Worm (Caenorhabditis elegans): ENCODE results near the gene F20D6.6.

DNA sequence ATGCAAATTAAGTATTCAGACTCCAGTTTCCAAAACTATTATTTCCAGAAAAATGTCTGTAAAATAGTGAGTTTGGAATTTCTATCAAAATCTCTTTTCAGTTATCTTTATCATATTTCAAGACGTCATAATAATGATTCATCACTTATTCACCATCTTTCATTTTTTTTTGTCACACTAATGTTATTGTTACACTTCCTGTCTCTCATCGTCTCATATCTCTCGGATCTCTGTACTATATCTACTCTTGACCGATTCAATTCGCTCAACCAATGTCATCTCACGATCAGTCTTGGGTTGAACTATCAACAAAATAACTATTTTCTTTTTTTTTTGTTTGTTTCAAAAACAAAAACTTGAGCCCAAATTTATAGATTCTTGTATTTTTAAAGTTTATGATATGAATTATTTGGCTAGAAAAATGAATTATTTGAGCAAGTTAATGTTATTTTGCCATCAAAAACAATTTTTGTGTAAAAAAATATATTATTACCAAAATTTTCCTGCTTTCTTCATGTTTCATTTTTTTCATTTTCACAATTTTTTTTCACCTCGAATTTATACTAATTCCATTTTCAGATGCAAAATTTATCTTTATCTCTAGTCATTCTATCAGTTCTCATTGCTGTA, 41.6 kb downstream of the F20D6.6 start, which contains the start of gene cri-2:
- TF ChIP-seq jun-1 (tag; optimal IDR thresholded peaks at IDR 0.05) (no peak), nhr-76 (tag; optimal IDR thresholded peaks at IDR 0.05) (no peak), ztf-4 (tag; optimal IDR thresholded peaks at IDR 0.05) (no peak), mdl-1 (tag; optimal IDR thresholded peaks at IDR 0.05) (no peak)

Measured in whole organism, L3 larva.